Worm (Caenorhabditis elegans) whole organism, L1 larva: Measurements from ENCODE around the gene ZK892.3.

ENCODE experiments used
- C16A3.4 ChIP-seq: fragments of 150-350 bp; optimal IDR thresholded peaks from 2 replicates; lab custom pipeline; 2014; ENCODE audit warnings: missing biosample characterization, missing genetic modification characterization
- C34B4.2 ChIP-seq: sonication (generic microtip); optimal IDR thresholded peaks from 2 replicates; lab custom pipeline; 2017; ENCODE audit warnings: mild to moderate bottlenecking, missing genetic modification characterization, missing compliant biosample characterization
- Y116A8C.19 ChIP-seq: sonication (generic microtip); optimal IDR thresholded peaks from 2 replicates; lab custom pipeline; 2016; ENCODE audit warnings: missing compliant biosample characterization, missing genetic modification characterization, borderline replicate concordance
- ama-1 ChIP-seq: fragments of 150-350 bp; optimal IDR thresholded peaks from 2 replicates; lab custom pipeline; 2014
- blmp-1 ChIP-seq: fragments of 150-350 bp; optimal IDR thresholded peaks from 2 replicates; lab custom pipeline; 2014; ENCODE audit warnings: missing biosample characterization, missing genetic modification characterization
- ceh-8 ChIP-seq: fragments of 200-800 bp; sonication (Bioruptor generic); optimal IDR thresholded peaks from 2 replicates; lab custom pipeline; 2018; ENCODE audit warnings: mild to moderate bottlenecking, missing genetic modification characterization, moderate library complexity, missing compliant biosample characterization
- ceh-88 ChIP-seq: fragments of 200-800 bp; sonication (Bioruptor generic); IDR thresholded peaks from 2 replicates; pipeline ENCODE4 v1.3.6; 2022; ENCODE audit warnings: missing genetic modification characterization, missing compliant biosample characterization
- dsc-1 ChIP-seq: sonication (generic microtip); optimal IDR thresholded peaks from 2 replicates; lab custom pipeline; 2016; ENCODE audit warnings: mild to moderate bottlenecking, missing genetic modification characterization, missing compliant biosample characterization
- efl-1 ChIP-seq, 4 experiments: fragments of 150-350 bp; optimal IDR thresholded peaks in 3 of 4; peaks in 1 of 4; 1 replicate in 1 of 4; 2 replicates in 3 of 4; lab custom pipeline; 2014; ENCODE audit warnings: missing biosample characterization in 2 of 4, missing genetic modification characterization in 2 of 4, missing genetic modification reagents in 2 of 4
- egl-13 ChIP-seq: sonication (generic microtip); optimal IDR thresholded peaks from 2 replicates; lab custom pipeline; 2016; ENCODE audit warnings: missing genotype, missing genetic modification reagents, missing genetic modification characterization, missing compliant biosample characterization
- elt-2 ChIP-seq: sonication (generic microtip); optimal IDR thresholded peaks from 2 replicates; lab custom pipeline; 2016; ENCODE audit warnings: missing genetic modification characterization, mild to moderate bottlenecking, inconsistent platforms, missing compliant biosample characterization, missing genetic modification reagents
- elt-3 ChIP-seq, 6 experiments: fragments of 150-350 bp in 1 of 6; sonication (generic microtip); optimal IDR thresholded peaks; 2 replicates each; lab custom pipeline; 2017 to 2018; ENCODE audit warnings: missing biosample characterization in 6 of 6, missing genetic modification characterization in 6 of 6, inconsistent platforms in 1 of 6
- fkh-10 ChIP-seq: sonication (generic microtip); optimal IDR thresholded peaks from 2 replicates; lab custom pipeline; 2017; ENCODE audit warnings: missing biosample characterization, missing genetic modification reagents, missing genetic modification characterization
- fkh-8 ChIP-seq: sonication (generic microtip); optimal IDR thresholded peaks from 2 replicates; lab custom pipeline; 2016; ENCODE audit warnings: mild to moderate bottlenecking, missing genetic modification characterization, missing compliant biosample characterization
- hlh-17 ChIP-seq: fragments of 200-800 bp; sonication (Bioruptor generic); optimal IDR thresholded peaks from 2 replicates; lab custom pipeline; 2018; ENCODE audit warnings: missing genetic modification characterization, mild to moderate bottlenecking, missing compliant biosample characterization, moderate library complexity, borderline replicate concordance
- hlh-4 ChIP-seq: sonication (generic microtip); optimal IDR thresholded peaks from 2 replicates; lab custom pipeline; 2016; ENCODE audit warnings: mild to moderate bottlenecking, missing genetic modification characterization, missing compliant biosample characterization
- hpl-2 ChIP-seq: fragments of 150-350 bp; optimal IDR thresholded peaks from 2 replicates; lab custom pipeline; 2014; ENCODE audit warnings: missing biosample characterization, missing genetic modification reagents, missing genetic modification characterization
- irx-1 ChIP-seq: sonication (generic microtip); optimal IDR thresholded peaks from 2 replicates; lab custom pipeline; 2016; ENCODE audit warnings: missing genetic modification characterization, missing compliant biosample characterization
- isw-1 ChIP-seq: fragments of 200-800 bp; sonication (Bioruptor generic); IDR thresholded peaks from 2 replicates; pipeline ENCODE4 v1.3.6; 2022; ENCODE audit warnings: missing genetic modification characterization, missing compliant biosample characterization
- lin-14 ChIP-seq: fragments of 200-800 bp; sonication (Bioruptor generic); optimal IDR thresholded peaks from 2 replicates; lab custom pipeline; 2018; ENCODE audit warnings: mild to moderate bottlenecking, missing genetic modification characterization, moderate library complexity, missing compliant biosample characterization
- lin-15B ChIP-seq: fragments of 150-350 bp; sonication (generic microtip); optimal IDR thresholded peaks from 3 replicates; lab custom pipeline; 2014; ENCODE audit warnings: missing biosample characterization, missing genetic modification characterization
- lin-35 ChIP-seq, 2 experiments: fragments of 150-350 bp; optimal IDR thresholded peaks; 2 replicates each; lab custom pipeline; 2014; ENCODE audit warnings: missing biosample characterization in 2 of 2, missing genetic modification characterization in 2 of 2, missing genetic modification reagents in 2 of 2
- lir-3 ChIP-seq: sonication (generic microtip); optimal IDR thresholded peaks from 2 replicates; lab custom pipeline; 2016; ENCODE audit warnings: mild to moderate bottlenecking, missing genetic modification characterization, moderate library complexity, missing compliant biosample characterization; ENCODE audit not compliant: poor library complexity
- lsy-2 ChIP-seq, 2 experiments: fragments of 150-350 bp; optimal IDR thresholded peaks; 2 replicates each; lab custom pipeline; 2014; ENCODE audit warnings: missing biosample characterization in 2 of 2, missing genetic modification characterization in 2 of 2
- mdl-1 ChIP-seq, 2 experiments: fragments of 150-350 bp; optimal IDR thresholded peaks; 2 replicates each; lab custom pipeline; 2014 to 2017; ENCODE audit warnings: missing biosample characterization in 2 of 2, missing genetic modification characterization in 2 of 2, inconsistent platforms in 1 of 2
- mep-1 ChIP-seq: fragments of 150-350 bp; optimal IDR thresholded peaks from 2 replicates; lab custom pipeline; 2014; ENCODE audit warnings: missing biosample characterization, missing genetic modification characterization
- nhr-19 ChIP-seq: fragments of 200-800 bp; sonication (Bioruptor generic); conservative IDR thresholded peaks from 2 replicates; pipeline ENCODE4 v1.3.6; 2022; ENCODE audit warnings: missing genetic modification characterization, missing compliant biosample characterization
- nhr-20 ChIP-seq: sonication (generic microtip); optimal IDR thresholded peaks from 2 replicates; lab custom pipeline; 2016; ENCODE audit warnings: mild to moderate bottlenecking, missing genetic modification characterization, missing compliant biosample characterization
- nhr-71 ChIP-seq: sonication (generic microtip); optimal IDR thresholded peaks from 2 replicates; lab custom pipeline; 2016; ENCODE audit warnings: mild to moderate bottlenecking, missing genetic modification characterization, moderate library complexity, missing compliant biosample characterization
- nhr-85 ChIP-seq: sonication (generic microtip); peaks from one replicate; lab custom pipeline; 2016; ENCODE audit warnings: missing genetic modification characterization, inconsistent platforms, missing compliant biosample characterization
- pag-3 ChIP-seq: sonication (generic microtip); optimal IDR thresholded peaks from 2 replicates; lab custom pipeline; 2017; ENCODE audit warnings: missing genetic modification characterization, mild to moderate bottlenecking, missing compliant biosample characterization, antibody characterized with exemption, borderline replicate concordance; ENCODE audit not compliant: insufficient read depth
- pax-3 ChIP-seq: fragments of 200-800 bp; sonication (Bioruptor generic); optimal IDR thresholded peaks from 2 replicates; lab custom pipeline; 2018; ENCODE audit warnings: mild to moderate bottlenecking, missing genetic modification characterization, moderate library complexity, missing compliant biosample characterization
- pqm-1 ChIP-seq: sonication (generic microtip); optimal IDR thresholded peaks from 3 replicates; lab custom pipeline; 2017; ENCODE audit warnings: missing biosample characterization, missing genetic modification characterization
- rnt-1 ChIP-seq: sonication (generic microtip); optimal IDR thresholded peaks from 2 replicates; lab custom pipeline; 2016; ENCODE audit warnings: mild to moderate bottlenecking, missing genetic modification characterization, moderate library complexity, missing compliant biosample characterization
- skn-1 ChIP-seq: fragments of 150-350 bp; optimal IDR thresholded peaks from 2 replicates; lab custom pipeline; 2014; ENCODE audit warnings: missing biosample characterization, missing genetic modification characterization
- snu-23 ChIP-seq: sonication (generic microtip); optimal IDR thresholded peaks from 2 replicates; lab custom pipeline; 2016; ENCODE audit warnings: missing genetic modification characterization, missing compliant biosample characterization
- swsn-7 ChIP-seq: sonication (generic microtip); optimal IDR thresholded peaks from 2 replicates; lab custom pipeline; 2016; ENCODE audit warnings: missing genetic modification characterization, missing compliant biosample characterization
- tbx-2 ChIP-seq: sonication (generic microtip); optimal IDR thresholded peaks from 2 replicates; lab custom pipeline; 2016; ENCODE audit warnings: missing genetic modification characterization, missing compliant biosample characterization
- unc-62 ChIP-seq: fragments of 150-350 bp; optimal IDR thresholded peaks from 2 replicates; lab custom pipeline; 2014; ENCODE audit warnings: missing biosample characterization, missing genetic modification reagents, missing genetic modification characterization
- vab-15 ChIP-seq: sonication (generic microtip); optimal IDR thresholded peaks from 2 replicates; lab custom pipeline; 2017; ENCODE audit warnings: missing genotype, mild to moderate bottlenecking, missing genetic modification characterization, missing compliant biosample characterization
- zip-4 ChIP-seq: fragments of 200-800 bp; sonication (Bioruptor generic); optimal IDR thresholded peaks from 2 replicates; lab custom pipeline; 2018; ENCODE audit warnings: mild to moderate bottlenecking, missing genetic modification characterization, moderate library complexity, missing compliant biosample characterization
- ztf-4 ChIP-seq: fragments of 150-350 bp; optimal IDR thresholded peaks from 2 replicates; lab custom pipeline; 2014; ENCODE audit warnings: missing biosample characterization, missing genetic modification characterization

The ZK892.3 gene

DNA sequence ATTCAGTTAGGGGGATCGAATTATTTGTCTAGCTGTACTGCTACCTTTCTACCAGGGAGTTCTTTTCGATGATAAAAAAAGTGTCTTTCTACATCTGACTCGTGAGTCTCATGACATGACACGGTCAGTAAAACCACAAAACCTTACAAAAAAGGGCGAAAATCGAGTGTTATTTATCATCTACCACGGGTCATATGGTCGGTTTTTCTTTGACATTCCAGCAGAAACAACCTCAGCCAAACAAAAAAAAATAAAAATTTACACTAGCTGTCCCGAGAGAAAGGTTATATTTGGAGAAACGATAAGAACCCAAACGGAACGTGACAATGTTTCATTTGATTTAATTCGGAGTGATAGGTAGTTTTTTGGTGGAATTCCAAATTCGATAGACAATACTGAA, 18.0 kb downstream of the ZK892.3 start (continued):
- TF ChIP-seq pqm-1 (tag; lab: Kevin White, UChicago) (no peak), skn-1 (tag; lab: Kevin White, UChicago) (peak; percentile 29), mdl-1 (tag; optimal IDR thresholded peaks at IDR 0.05; lab: Kevin White, UChicago) (peak in 1 of 2 experiments; percentile 60), vab-15 (tag; lab: Kevin White, UChicago) (no peak), nhr-71 (peak; percentile 49), nhr-20 (tag; lab: Kevin White, UChicago) (peak; percentile 64), isw-1 (GFP tag; lab: Robert Waterston, UW) (no peak), hlh-4 (no peak), ceh-8 (GFP tag; lab: Kevin White, UChicago) (no peak), rnt-1 (tag; lab: Kevin White, UChicago) (no peak), Y116A8C.19 (tag; lab: Kevin White, UChicago) (no peak), pax-3 (tag; lab: Kevin White, UChicago) (no peak), zip-4 (no peak), ztf-4 (no peak), fkh-10 (no peak)

DNA sequence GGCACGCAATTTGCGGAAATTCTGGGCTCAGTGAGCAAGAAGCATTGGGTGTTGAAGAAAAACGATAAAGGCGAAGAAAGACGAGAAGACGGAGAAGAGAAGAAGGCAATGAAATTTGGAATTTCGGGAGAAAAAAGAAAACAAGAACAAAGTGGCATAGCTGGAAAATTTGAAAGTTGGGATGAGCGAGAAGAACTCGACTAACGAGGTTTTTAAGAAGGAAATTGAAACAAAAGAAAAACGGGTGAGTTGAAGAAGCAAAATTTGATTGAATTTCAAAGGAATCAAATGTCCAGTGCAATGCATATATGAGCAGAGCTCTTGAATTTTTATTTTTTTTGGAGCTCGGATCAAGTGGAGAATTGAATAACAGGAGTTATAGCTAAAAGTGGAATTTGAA, 20.1 kb downstream of the ZK892.3 start:
- TF ChIP-seq pax-3 (tag; lab: Kevin White, UChicago) (no peak), fkh-10 (peak; percentile 82), ama-1 (no peak), C34B4.2 (tag; lab: Kevin White, UChicago) (no peak), dsc-1 (tag; lab: Kevin White, UChicago) (no peak), lin-14 (peak; percentile 31), hlh-17 (GFP tag; lab: Kevin White, UChicago) (no peak), egl-13 (tag; lab: Kevin White, UChicago) (no peak)

ce11 chrII:10025059-10025458, 23.4 kb downstream of the ZK892.3 start:
- TF ChIP-seq pag-3 (tag; lab: Kevin White, UChicago), result peak; percentile 52
- peak; percentile 27 for TF ChIP-seq rnt-1 (tag; lab: Kevin White, UChicago)
- peak in 1 of 2 experiments; percentile 6 for TF ChIP-seq lsy-2 (tag; optimal IDR thresholded peaks at IDR 0.05; lab: Kevin White, UChicago)
- TF ChIP-seq dsc-1 (tag; lab: Kevin White, UChicago), result peak; percentile 24
- TF ChIP-seq unc-62 (GFP tag; lab: Kevin White, UChicago), result no peak
- peak; percentile 65 for TF ChIP-seq lin-14
- TF ChIP-seq nhr-71, result peak; percentile 4
- TF ChIP-seq lin-15B (tag; lab: Kevin White, UChicago), result no peak

DNA sequence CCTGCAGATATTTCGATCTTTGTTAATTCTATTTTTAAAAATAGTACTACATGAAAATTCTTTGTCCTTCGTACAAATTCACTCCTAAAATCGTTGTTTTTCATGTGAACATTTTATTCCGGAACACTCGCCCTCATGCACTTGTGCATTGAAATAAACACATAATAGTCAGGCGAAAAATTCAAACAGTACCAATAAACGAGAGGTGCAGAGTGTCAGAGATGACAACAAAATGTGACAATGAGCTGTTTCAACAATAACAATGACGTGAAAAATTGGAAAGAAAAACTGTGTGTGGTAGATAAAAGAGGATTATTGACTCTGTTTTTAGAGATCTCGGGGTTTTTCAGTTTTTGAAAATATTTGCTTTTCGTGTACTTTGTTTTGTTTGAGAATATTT, 26.5 kb downstream of the ZK892.3 start, which contains the start of gene F52H3.6:
F52H3.6 (minus strand) TSS at position 228 of the 400 bp plus-strand sequence.
- TF ChIP-seq C16A3.4, result no peak
- TF ChIP-seq lin-35 (GFP tag; optimal IDR thresholded peaks at IDR 0.05; lab: Kevin White, UChicago), result peak in 1 of 2 experiments; percentile 10
- TF ChIP-seq elt-2 (tag; lab: Kevin White, UChicago), result peak; percentile 16
- TF ChIP-seq efl-1 (optimal IDR thresholded peaks at IDR 0.05; lab: Kevin White, UChicago), result no peak
- TF ChIP-seq efl-1 (GFP tag; optimal IDR thresholded peaks at IDR 0.05 in 1 of 2; lab: Kevin White, UChicago), result peak in 1 of 2 experiments; percentile 21

ce11 chrII:10029044-10029443, 27.4 kb downstream of the ZK892.3 start:
- TF ChIP-seq lin-15B (tag; lab: Kevin White, UChicago) (no peak), ztf-4 (no peak), nhr-20 (tag; lab: Kevin White, UChicago) (peak; percentile 75), fkh-8 (tag; lab: Kevin White, UChicago) (no peak), lin-14 (peak; percentile 73), elt-2 (tag; lab: Kevin White, UChicago) (peak; percentile 53), lir-3 (tag; lab: Kevin White, UChicago) (no peak), tbx-2 (tag; lab: Kevin White, UChicago) (peak; percentile 13), blmp-1 (tag; lab: Kevin White, UChicago) (peak; percentile 84), nhr-85 (tag; lab: Kevin White, UChicago) (peak; percentile 90), swsn-7 (tag; lab: Kevin White, UChicago) (no peak), rnt-1 (tag; lab: Kevin White, UChicago) (no peak), lsy-2 (tag; optimal IDR thresholded peaks at IDR 0.05; lab: Kevin White, UChicago) (peak in 1 of 2 experiments; percentile 8), elt-3 (tag; optimal IDR thresholded peaks at IDR 0.05; lab: Kevin White, UChicago) (peak in 4 of 6 experiments; percentile 24 to 85 (median 59)), mdl-1 (tag; optimal IDR thresholded peaks at IDR 0.05; lab: Kevin White, UChicago) (no peak), mep-1 (tag; lab: Kevin White, UChicago) (peak; percentile 44), snu-23 (GFP tag; lab: Kevin White, UChicago) (peak; percentile 59), irx-1 (tag; lab: Kevin White, UChicago) (no peak), lin-35 (GFP tag; optimal IDR thresholded peaks at IDR 0.05; lab: Kevin White, UChicago) (peak in 1 of 2 experiments; percentile 57), ceh-88 (GFP tag; lab: Robert Waterston, UW) (no peak), nhr-19 (GFP tag; lab: Robert Waterston, UW) (peak; percentile 32; the same call in 1 of the 2 replicates), hpl-2 (GFP tag; lab: Kevin White, UChicago) (no peak), pag-3 (tag; lab: Kevin White, UChicago) (no peak)
